Worm (Caenorhabditis elegans): ENCODE data around the gene osm-12.

osm-12 gene

DNA sequence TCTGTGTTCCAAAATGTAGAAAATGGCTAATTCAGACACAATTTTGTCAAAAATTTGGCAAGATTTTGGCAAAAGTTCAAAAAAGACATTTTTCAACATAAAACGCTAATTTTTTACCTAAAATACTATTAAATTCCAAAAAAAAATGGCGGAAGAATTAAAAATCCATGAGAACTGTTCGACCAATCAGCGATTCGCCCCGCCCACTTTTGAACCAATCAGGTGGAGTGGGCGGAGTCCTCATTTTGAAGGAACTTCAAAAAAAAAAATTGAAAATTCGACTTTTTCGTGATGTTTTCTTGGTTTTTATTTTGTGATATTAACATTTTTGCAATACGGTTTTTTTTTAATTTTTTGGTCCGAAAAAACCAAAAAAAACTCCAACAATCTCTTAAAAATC, 25.6 kb upstream of the osm-12 start:
- TF ChIP-seq T22C8.4 (GFP tag; IDR thresholded peaks at IDR 0.05) (no peak), tab-1 (GFP tag; IDR thresholded peaks at IDR 0.05) (no peak), ref-1 (GFP tag; conservative IDR thresholded peaks at IDR 0.05) (no peak), klf-2 (GFP tag; conservative IDR thresholded peaks at IDR 0.05) (no peak), cog-1 (tag; optimal IDR thresholded peaks at IDR 0.05) (no peak), ztf-23 (GFP tag; IDR thresholded peaks at IDR 0.05) (no peak), ztf-29 (GFP tag; IDR thresholded peaks at IDR 0.05) (no peak), med-1 (GFP tag; optimal IDR thresholded peaks at IDR 0.05; ENCODE audit: insufficient read depth) (no peak), flt-1 (GFP tag; IDR thresholded peaks at IDR 0.05) (no peak)

- TF ChIP-seq tab-1 (GFP tag; IDR thresholded peaks at IDR 0.05) = no peak
These were observed 23.8 kb upstream of the osm-12 start, which contains the start of the genes Y75B8A.18 and Y75B8A.19 for ce11 chrIII:12226089-12226682. Gene Y75B8A.18 (minus strand): TSS chrIII:12226230. Gene Y75B8A.19 (plus strand): TSS chrIII:12226632.

- TF ChIP-seq klf-2 (GFP tag; conservative IDR thresholded peaks at IDR 0.05) = no peak
- no peak for TF ChIP-seq med-1 (GFP tag; optimal IDR thresholded peaks at IDR 0.05; ENCODE audit: insufficient read depth)
- TF ChIP-seq tab-1 (GFP tag; IDR thresholded peaks at IDR 0.05) = no peak
- no peak for TF ChIP-seq T22C8.4 (GFP tag; IDR thresholded peaks at IDR 0.05)
- no peak for TF ChIP-seq flt-1 (GFP tag; IDR thresholded peaks at IDR 0.05)
- no peak for TF ChIP-seq ref-1 (GFP tag; conservative IDR thresholded peaks at IDR 0.05)
- no peak for TF ChIP-seq ztf-23 (GFP tag; IDR thresholded peaks at IDR 0.05)
- TF ChIP-seq cog-1 (tag; optimal IDR thresholded peaks at IDR 0.05) = no peak
- TF ChIP-seq ztf-29 (GFP tag; IDR thresholded peaks at IDR 0.05) = no peak
These were observed 22.9 kb upstream of the osm-12 start, which contains the start of gene gmn-1 for ce11 chrIII:12225234-12225633. Gene gmn-1 (minus strand): TSS chrIII:12225331.

- no peak for TF ChIP-seq T22C8.4 (GFP tag; IDR thresholded peaks at IDR 0.05)
- no peak for TF ChIP-seq klf-2 (GFP tag; conservative IDR thresholded peaks at IDR 0.05)
- TF ChIP-seq tab-1 (GFP tag; IDR thresholded peaks at IDR 0.05) = no peak
- TF ChIP-seq ref-1 (GFP tag; conservative IDR thresholded peaks at IDR 0.05) = no peak
- no peak for TF ChIP-seq ztf-29 (GFP tag; IDR thresholded peaks at IDR 0.05)
- TF ChIP-seq ztf-23 (GFP tag; IDR thresholded peaks at IDR 0.05) = no peak
- no peak for TF ChIP-seq med-1 (GFP tag; optimal IDR thresholded peaks at IDR 0.05; ENCODE audit: insufficient read depth)
- TF ChIP-seq flt-1 (GFP tag; IDR thresholded peaks at IDR 0.05) = no peak
- TF ChIP-seq cog-1 (tag; optimal IDR thresholded peaks at IDR 0.05) = no peak
These were observed 20.9 kb upstream of the osm-12 start for ce11 chrIII:12223208-12223607.

- no peak for TF ChIP-seq ztf-23 (GFP tag; IDR thresholded peaks at IDR 0.05)
- TF ChIP-seq med-1 (GFP tag; optimal IDR thresholded peaks at IDR 0.05; ENCODE audit: insufficient read depth) = no peak
- no peak for TF ChIP-seq ztf-29 (GFP tag; IDR thresholded peaks at IDR 0.05)
- no peak for TF ChIP-seq flt-1 (GFP tag; IDR thresholded peaks at IDR 0.05)
- TF ChIP-seq klf-2 (GFP tag; conservative IDR thresholded peaks at IDR 0.05) = no peak
- no peak for TF ChIP-seq T22C8.4 (GFP tag; IDR thresholded peaks at IDR 0.05)
- TF ChIP-seq tab-1 (GFP tag; IDR thresholded peaks at IDR 0.05) = no peak
- TF ChIP-seq ref-1 (GFP tag; conservative IDR thresholded peaks at IDR 0.05) = no peak
- no peak for TF ChIP-seq cog-1 (tag; optimal IDR thresholded peaks at IDR 0.05)
These were observed 19.1 kb upstream of the osm-12 start for ce11 chrIII:12221452-12221851.

ce11 chrIII:12220820-12221219, 18.5 kb upstream of the osm-12 start:
- TF ChIP-seq ztf-29 (GFP tag; IDR thresholded peaks at IDR 0.05) (no peak), flt-1 (GFP tag; IDR thresholded peaks at IDR 0.05) (no peak), cog-1 (tag; optimal IDR thresholded peaks at IDR 0.05) (no peak), ref-1 (GFP tag; conservative IDR thresholded peaks at IDR 0.05) (no peak), T22C8.4 (GFP tag; IDR thresholded peaks at IDR 0.05) (no peak), med-1 (GFP tag; optimal IDR thresholded peaks at IDR 0.05; ENCODE audit: insufficient read depth) (no peak), ztf-23 (GFP tag; IDR thresholded peaks at IDR 0.05) (no peak), klf-2 (GFP tag; conservative IDR thresholded peaks at IDR 0.05) (no peak), tab-1 (GFP tag; IDR thresholded peaks at IDR 0.05) (no peak)

- TF ChIP-seq ref-1 (GFP tag; conservative IDR thresholded peaks at IDR 0.05) (no peak), cog-1 (tag; optimal IDR thresholded peaks at IDR 0.05) (peak; percentile 26), ztf-23 (GFP tag; IDR thresholded peaks at IDR 0.05) (0 out of 2 replicates have a peak, but pooled peaks have one; percentile 41), T22C8.4 (GFP tag; IDR thresholded peaks at IDR 0.05) (peak; percentile 67)
These were observed 16.3 kb upstream of the osm-12 start, which contains the start of the genes gex-4 and gphr-1 for ce11 chrIII:12218633-12219097. Gene gex-4 (minus strand): TSS chrIII:12218634. Gene gphr-1 (plus strand): TSS chrIII:12219047.

ce11 chrIII:12218078-12218477, 15.7 kb upstream of the osm-12 start:
- TF ChIP-seq ztf-29 (GFP tag; IDR thresholded peaks at IDR 0.05) (peak; percentile 66; the same call in 1 of the 2 replicates), ref-1 (GFP tag; conservative IDR thresholded peaks at IDR 0.05) (no peak)

DNA sequence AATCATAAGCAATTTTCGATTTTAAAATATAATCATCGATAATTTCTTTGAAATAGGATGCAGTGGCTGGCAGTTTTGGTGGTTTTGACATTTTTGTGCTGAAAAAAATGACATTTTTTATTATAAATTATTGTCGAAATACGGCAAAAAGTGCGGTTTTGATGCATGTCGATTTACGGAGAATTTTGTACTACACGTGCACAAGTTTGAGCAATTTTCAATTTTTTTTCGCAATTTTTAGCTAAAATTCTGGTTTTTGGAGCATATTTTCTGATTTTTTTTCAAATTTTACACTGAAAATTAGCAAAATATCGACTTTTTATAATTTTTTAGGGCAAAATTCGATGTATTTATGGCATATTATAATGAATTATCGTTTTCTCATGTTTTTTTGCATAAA, 13.3 kb upstream of the osm-12 start, which contains the start of gene Y75B8A.13:
TSS of gene Y75B8A.13 (minus strand) at position 101 of the 400 bp plus-strand sequence.
- TF ChIP-seq ztf-29 (GFP tag; IDR thresholded peaks at IDR 0.05) = no peak
- no peak for TF ChIP-seq flt-1 (GFP tag; IDR thresholded peaks at IDR 0.05)
- no peak for TF ChIP-seq ref-1 (GFP tag; conservative IDR thresholded peaks at IDR 0.05)
- no peak for TF ChIP-seq med-1 (GFP tag; optimal IDR thresholded peaks at IDR 0.05; ENCODE audit: insufficient read depth)
- no peak for TF ChIP-seq tab-1 (GFP tag; IDR thresholded peaks at IDR 0.05)
- TF ChIP-seq T22C8.4 (GFP tag; IDR thresholded peaks at IDR 0.05) = no peak
- TF ChIP-seq klf-2 (GFP tag; conservative IDR thresholded peaks at IDR 0.05) = no peak
- TF ChIP-seq ztf-23 (GFP tag; IDR thresholded peaks at IDR 0.05) = no peak
- TF ChIP-seq cog-1 (tag; optimal IDR thresholded peaks at IDR 0.05) = no peak

DNA sequence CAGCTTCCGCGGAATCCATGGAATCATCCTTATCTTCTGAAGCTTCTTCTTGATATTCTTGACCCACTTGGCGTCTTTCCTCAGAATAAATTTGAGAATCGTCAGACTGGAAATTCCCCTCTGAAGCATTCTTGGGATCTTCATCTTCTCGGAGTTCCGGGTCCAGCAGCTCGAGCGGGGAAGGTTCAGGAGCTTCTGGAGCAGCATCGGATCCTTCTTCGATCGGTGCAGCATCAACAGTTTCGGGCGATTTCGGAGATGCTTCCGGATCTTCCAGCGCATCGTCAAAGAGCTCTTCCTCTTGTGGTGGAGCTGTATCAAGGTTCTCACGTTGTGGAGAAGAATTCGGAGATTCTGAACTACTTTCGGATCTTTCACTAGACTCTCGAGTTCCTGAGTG, 5.2 kb upstream of the osm-12 start:
- TF ChIP-seq cog-1 (tag; optimal IDR thresholded peaks at IDR 0.05) (no peak), klf-2 (GFP tag; conservative IDR thresholded peaks at IDR 0.05) (no peak), tab-1 (GFP tag; IDR thresholded peaks at IDR 0.05) (no peak), med-1 (GFP tag; optimal IDR thresholded peaks at IDR 0.05; ENCODE audit: insufficient read depth) (no peak), ztf-29 (GFP tag; IDR thresholded peaks at IDR 0.05) (no peak), flt-1 (GFP tag; IDR thresholded peaks at IDR 0.05) (no peak), T22C8.4 (GFP tag; IDR thresholded peaks at IDR 0.05) (no peak), ztf-23 (GFP tag; IDR thresholded peaks at IDR 0.05) (no peak)

Measured in whole organism, midembryonic.